Worm (Caenorhabditis elegans) whole organism, young adult: ENCODE results near the gene C47E12.12.
A peak's percentile ranks its signal among the peaks of the same experiment; 100 is the strongest.

Experiments
- B0019.2 ChIP-seq: fragments of 200-800 bp; sonication (Bioruptor generic); conservative IDR thresholded peaks from 2 replicates; pipeline ENCODE4 v1.3.6; 2022; ENCODE audit warnings: missing genetic modification reagents, missing genetic modification characterization, missing compliant biosample characterization
- B0261.1 ChIP-seq: sonication (generic microtip); optimal IDR thresholded peaks from 2 replicates; lab custom pipeline; 2016; ENCODE audit warnings: mild to moderate bottlenecking, missing genetic modification characterization, moderate library complexity, missing compliant biosample characterization
- C17E4.6 ChIP-seq: fragments of 200-800 bp; sonication (Bioruptor generic); IDR thresholded peaks from 2 replicates; pipeline ENCODE4 v1.3.6; 2022; ENCODE audit warnings: missing genetic modification reagents, missing genetic modification characterization, missing compliant biosample characterization
- D2030.7 ChIP-seq: fragments of 200-800 bp; sonication (Bioruptor generic); IDR thresholded peaks from 2 replicates; pipeline ENCODE4 v1.3.6; 2022; ENCODE audit warnings: missing genetic modification reagents, missing genetic modification characterization, missing compliant biosample characterization
- F37B4.10 ChIP-seq: fragments of 200-800 bp; sonication (Bioruptor generic); IDR thresholded peaks from 2 replicates; pipeline ENCODE4 v1.3.6; 2022; ENCODE audit warnings: missing genetic modification characterization, missing compliant biosample characterization
- K12H6.12 ChIP-seq: fragments of 200-800 bp; sonication (Bioruptor generic); optimal IDR thresholded peaks from 2 replicates; lab custom pipeline; 2018; ENCODE audit warnings: mild to moderate bottlenecking, missing genetic modification characterization, missing compliant biosample characterization
- Y95B8A.8 ChIP-seq: fragments of 200-800 bp; sonication (Bioruptor generic); IDR thresholded peaks from 2 replicates; pipeline ENCODE4 v1.3.6; 2022; ENCODE audit warnings: missing genetic modification reagents, missing genetic modification characterization, missing compliant biosample characterization
- ZK185.1 ChIP-seq: sonication (generic microtip); optimal IDR thresholded peaks from 2 replicates; lab custom pipeline; 2016; ENCODE audit warnings: mild to moderate bottlenecking, missing genetic modification characterization, missing compliant biosample characterization; ENCODE audit not compliant: poor library complexity, severe bottlenecking
- aptf-2 ChIP-seq: fragments of 200-800 bp; sonication (Bioruptor generic); conservative IDR thresholded peaks from 2 replicates; pipeline ENCODE4 v1.3.6; 2022; ENCODE audit warnings: missing genetic modification reagents, missing genetic modification characterization, missing compliant biosample characterization
- attf-3 ChIP-seq: fragments of 200-800 bp; sonication (Bioruptor generic); conservative IDR thresholded peaks from 2 replicates; pipeline ENCODE4 v1.3.6; 2022; ENCODE audit warnings: missing genetic modification reagents, missing genetic modification characterization, missing compliant biosample characterization
- attf-5 ChIP-seq: fragments of 200-800 bp; sonication (Bioruptor generic); optimal IDR thresholded peaks from 2 replicates; lab custom pipeline; 2018; ENCODE audit warnings: mild to moderate bottlenecking, missing genetic modification characterization, missing compliant biosample characterization
- ceh-40 ChIP-seq: fragments of 200-800 bp; sonication (Bioruptor generic); IDR thresholded peaks from 2 replicates; pipeline ENCODE4 v1.3.6; 2022; ENCODE audit warnings: missing genetic modification characterization, missing compliant biosample characterization
- ceh-79 ChIP-seq: sonication (generic microtip); optimal IDR thresholded peaks from 2 replicates; lab custom pipeline; 2017; ENCODE audit warnings: mild to moderate bottlenecking, missing genetic modification characterization, missing compliant biosample characterization
- dox-1 ChIP-seq: fragments of 200-800 bp; sonication (Bioruptor generic); IDR thresholded peaks from 2 replicates; pipeline ENCODE4 v1.3.6; 2022; ENCODE audit warnings: missing genetic modification reagents, missing genetic modification characterization, missing compliant biosample characterization
- ekl-4 ChIP-seq: fragments of 200-800 bp; sonication (Bioruptor generic); IDR thresholded peaks from 2 replicates; pipeline ENCODE4 v1.3.6; 2022; ENCODE audit warnings: missing genetic modification reagents, missing genetic modification characterization, missing compliant biosample characterization
- fkh-3 ChIP-seq: sonication (generic microtip); optimal IDR thresholded peaks from 2 replicates; lab custom pipeline; 2016; ENCODE audit warnings: mild to moderate bottlenecking, missing genetic modification characterization, missing compliant biosample characterization
- him-1 ChIP-seq: sonication (generic microtip); optimal IDR thresholded peaks from 2 replicates; lab custom pipeline; 2016; ENCODE audit warnings: missing genotype, missing genetic modification reagents, missing genetic modification characterization, missing compliant biosample characterization
- hsf-1 ChIP-seq: fragments of 200-800 bp; sonication (Bioruptor generic); IDR thresholded peaks from 2 replicates; pipeline ENCODE4 v1.3.6; 2022; ENCODE audit warnings: missing genetic modification reagents, missing genetic modification characterization, missing compliant biosample characterization
- lin-40 ChIP-seq: sonication (generic microtip); optimal IDR thresholded peaks from 2 replicates; lab custom pipeline; 2016; ENCODE audit warnings: missing genetic modification characterization, mild to moderate bottlenecking, missing compliant biosample characterization, missing genotype, missing genetic modification reagents
- lsl-1 ChIP-seq: fragments of 200-800 bp; sonication (Bioruptor generic); optimal IDR thresholded peaks from 2 replicates; lab custom pipeline; 2018; ENCODE audit warnings: mild to moderate bottlenecking, missing genetic modification characterization, moderate library complexity, missing compliant biosample characterization
- madf-3 ChIP-seq: fragments of 200-800 bp; sonication (Bioruptor generic); IDR thresholded peaks from 2 replicates; pipeline ENCODE4 v1.3.6; 2022; ENCODE audit warnings: missing genetic modification reagents, missing genetic modification characterization, missing compliant biosample characterization
- mcd-1 ChIP-seq: fragments of 200-800 bp; sonication (Bioruptor generic); IDR thresholded peaks from 2 replicates; pipeline ENCODE4 v1.3.6; 2022; ENCODE audit warnings: missing genetic modification reagents, missing genetic modification characterization, missing compliant biosample characterization
- mes-4 ChIP-seq: sonication (generic microtip); optimal IDR thresholded peaks from 2 replicates; lab custom pipeline; 2016; ENCODE audit warnings: missing genotype, missing genetic modification characterization, missing compliant biosample characterization
- nfyb-1 ChIP-seq: fragments of 200-800 bp; sonication (Bioruptor generic); IDR thresholded peaks from 2 replicates; pipeline ENCODE4 v1.3.6; 2022; ENCODE audit warnings: missing genetic modification reagents, missing genetic modification characterization, missing compliant biosample characterization
- nhr-120 ChIP-seq: fragments of 200-800 bp; sonication (Bioruptor generic); IDR thresholded peaks from 2 replicates; pipeline ENCODE4 v1.3.6; 2022; ENCODE audit warnings: missing genetic modification characterization, missing compliant biosample characterization
- nhr-90 ChIP-seq: sonication (generic microtip); optimal IDR thresholded peaks from 2 replicates; lab custom pipeline; 2016; ENCODE audit warnings: missing genotype, mild to moderate bottlenecking, missing genetic modification characterization, missing compliant biosample characterization
- snpc-1.1 ChIP-seq: sonication (generic microtip); optimal IDR thresholded peaks from 2 replicates; lab custom pipeline; 2017; ENCODE audit warnings: missing genetic modification characterization, mild to moderate bottlenecking, missing compliant biosample characterization, antibody characterized with exemption, moderate library complexity, missing genotype, missing genetic modification reagents; ENCODE audit not compliant: insufficient read depth
- snpc-3.4 ChIP-seq: sonication (generic microtip); optimal IDR thresholded peaks from 2 replicates; lab custom pipeline; 2017; ENCODE audit warnings: missing genetic modification characterization, mild to moderate bottlenecking, missing compliant biosample characterization, antibody characterized with exemption, moderate library complexity, missing genotype, missing genetic modification reagents
- snpc-4 ChIP-seq, 5 experiments: fragments of 150-350 bp in 1 of 5; sonication (generic microtip) in 4 of 5; optimal IDR thresholded peaks; 2 replicates each; lab custom pipeline; 2014 to 2018; ENCODE audit warnings: missing genetic modification characterization in 5 of 5, missing biosample characterization in 3 of 5, antibody characterized with exemption in 2 of 5, mild to moderate bottlenecking in 2 of 5, missing compliant biosample characterization in 2 of 5, missing genotype in 2 of 5, moderate library complexity in 2 of 5, missing genetic modification reagents in 1 of 5
- somi-1 ChIP-seq: fragments of 200-800 bp; sonication (Bioruptor generic); optimal IDR thresholded peaks from 2 replicates; lab custom pipeline; 2018; ENCODE audit warnings: mild to moderate bottlenecking, missing genetic modification characterization, missing compliant biosample characterization
- sptf-2 ChIP-seq: fragments of 200-800 bp; sonication (Bioruptor generic); optimal IDR thresholded peaks from 2 replicates; lab custom pipeline; 2018; ENCODE audit warnings: mild to moderate bottlenecking, missing genetic modification characterization, missing compliant biosample characterization
- unc-62 ChIP-seq: fragments of 150-350 bp; optimal IDR thresholded peaks from 2 replicates; lab custom pipeline; 2014; ENCODE audit warnings: missing biosample characterization, missing genetic modification reagents, missing genetic modification characterization
- ztf-25 ChIP-seq: fragments of 200-800 bp; sonication (Bioruptor generic); IDR thresholded peaks from 2 replicates; pipeline ENCODE4 v1.3.6; 2022; ENCODE audit warnings: missing genetic modification reagents, missing genetic modification characterization, missing compliant biosample characterization
- ztf-28 ChIP-seq: fragments of 200-800 bp; sonication (Bioruptor generic); IDR thresholded peaks from 2 replicates; pipeline ENCODE4 v1.3.6; 2022; ENCODE audit warnings: missing genetic modification reagents, missing genetic modification characterization, missing compliant biosample characterization

C47E12.12 gene

ce11 chrIV:9943214-9943613, 29.3 kb downstream of the C47E12.12 start:
- TF ChIP-seq madf-3 (0 out of 2 replicates have a peak, but pooled peaks have one; percentile 15), Y95B8A.8 (GFP tag; lab: Robert Waterston, UW) (no peak)

DNA sequence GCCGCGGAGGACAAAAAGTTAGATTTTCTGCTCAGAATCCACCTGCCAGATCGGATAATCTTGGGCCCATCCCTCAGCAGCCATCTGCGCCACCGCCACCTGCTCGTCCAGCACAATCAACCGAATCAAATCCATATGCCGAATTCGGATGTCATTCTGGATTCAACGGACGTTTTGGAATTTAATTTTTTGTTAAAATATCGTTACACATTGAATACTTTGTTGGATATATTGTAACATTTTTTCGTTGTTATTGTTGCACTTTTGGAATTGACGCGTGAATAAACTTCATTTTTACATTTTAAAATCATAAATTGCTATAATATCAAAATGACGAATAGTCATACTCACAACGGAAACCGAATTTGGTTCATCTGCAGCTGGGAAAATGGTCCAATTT, 38.9 kb downstream of the C47E12.12 start, which contains the start of gene spe-29:
spe-29 (plus strand) TSS at position 301 of the 400 bp plus-strand sequence.
- TF ChIP-seq C17E4.6 (GFP tag; lab: Robert Waterston, UW) (no peak), ZK185.1 (tag; lab: Kevin White, UChicago) (no peak), snpc-1.1 (tag; lab: Kevin White, UChicago) (no peak), hsf-1 (no peak), somi-1 (GFP tag; lab: Kevin White, UChicago) (no peak), him-1 (tag; lab: Kevin White, UChicago) (no peak), dox-1 (no peak), K12H6.12 (no peak), ekl-4 (GFP tag; lab: Robert Waterston, UW) (no peak), ceh-79 (tag; lab: Kevin White, UChicago) (no peak)

ce11 chrIV:9932055-9932454, 40.5 kb downstream of the C47E12.12 start, which contains the start of the genes trmt-10A and F25H8.2:
Gene trmt-10A (minus strand): TSS chrIV:9932213.
Gene F25H8.2 (plus strand): TSS chrIV:9932235.
- TF ChIP-seq B0261.1 (tag; lab: Kevin White, UChicago) (no peak), attf-3 (peak; percentile 76), nhr-90 (tag; lab: Kevin White, UChicago) (no peak), mcd-1 (GFP tag; lab: Robert Waterston, UW) (peak; percentile 70), sptf-2 (GFP tag; lab: Kevin White, UChicago) (no peak), D2030.7 (no peak), aptf-2 (GFP tag; lab: Robert Waterston, UW) (no peak), F37B4.10 (GFP tag; lab: Robert Waterston, UW) (no peak), fkh-3 (tag; lab: Kevin White, UChicago) (no peak), attf-5 (GFP tag; lab: Kevin White, UChicago) (peak; percentile 54), snpc-4 (GFP tag; optimal IDR thresholded peaks at IDR 0.05; lab: Kevin White, UChicago) (no peak), snpc-4 (tag; optimal IDR thresholded peaks at IDR 0.05; lab: Kevin White, UChicago) (no peak), lin-40 (tag; lab: Kevin White, UChicago) (no peak), mes-4 (tag; lab: Kevin White, UChicago) (no peak), ztf-28 (no peak), nhr-120 (GFP tag; lab: Robert Waterston, UW) (no peak), ceh-40 (GFP tag; lab: Robert Waterston, UW) (no peak), nfyb-1 (no peak), ztf-25 (GFP tag; lab: Robert Waterston, UW) (no peak), unc-62 (no peak)

- TF ChIP-seq lsl-1, result no peak
- no peak for TF ChIP-seq B0019.2 (GFP tag; lab: Robert Waterston, UW)
- no peak for TF ChIP-seq snpc-3.4 (tag; lab: Kevin White, UChicago)
- peak; percentile 25 for TF ChIP-seq K12H6.12
Observed at ce11 chrIV:9928180-9928896, 44.2 kb downstream of the C47E12.12 start, which contains the start of gene dur-1. Gene dur-1 (minus strand): TSS chrIV:9928230.
